Fruit fly (Drosophila melanogaster) S2 (cell line): ENCODE results near the gene CG5715.

Source experiments
- CG8478 ChIP-seq: fragments of >200 bp; optimal IDR thresholded peaks from 2 replicates; lab custom pipeline; 2018
- CTCF ChIP-seq, 2 experiments: fragments of >200 bp; optimal IDR thresholded peaks; 2 replicates each; lab custom pipeline; 2018

CG5715 gene

DNA sequence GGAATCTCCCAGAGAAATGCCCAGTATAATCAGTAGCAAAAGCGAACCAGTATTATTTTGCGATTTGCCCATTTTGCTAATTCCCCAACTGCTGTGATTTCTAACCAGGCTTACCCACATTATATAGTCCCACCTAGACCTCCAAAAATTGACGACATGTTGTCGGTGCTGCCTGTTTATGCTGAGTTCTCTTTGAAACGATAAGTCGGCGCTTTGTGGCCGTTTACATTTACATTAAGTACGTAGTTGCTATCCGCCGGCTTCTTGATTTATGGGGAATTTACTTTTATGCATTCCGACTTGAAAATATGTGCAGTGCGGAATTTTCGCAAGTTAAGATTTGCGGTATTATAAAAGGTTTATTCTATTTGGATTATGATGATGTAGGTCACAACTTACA, at the start of gene CG5715:
Gene CG5715, minus strand, starts transcription at position 101 of the 400 bp plus-strand sequence.
- TF ChIP-seq CG8478 (lab: Kevin White, UChicago) (no peak), CTCF (optimal IDR thresholded peaks at IDR 0.05; lab: Kevin White, UChicago) (no peak)

DNA sequence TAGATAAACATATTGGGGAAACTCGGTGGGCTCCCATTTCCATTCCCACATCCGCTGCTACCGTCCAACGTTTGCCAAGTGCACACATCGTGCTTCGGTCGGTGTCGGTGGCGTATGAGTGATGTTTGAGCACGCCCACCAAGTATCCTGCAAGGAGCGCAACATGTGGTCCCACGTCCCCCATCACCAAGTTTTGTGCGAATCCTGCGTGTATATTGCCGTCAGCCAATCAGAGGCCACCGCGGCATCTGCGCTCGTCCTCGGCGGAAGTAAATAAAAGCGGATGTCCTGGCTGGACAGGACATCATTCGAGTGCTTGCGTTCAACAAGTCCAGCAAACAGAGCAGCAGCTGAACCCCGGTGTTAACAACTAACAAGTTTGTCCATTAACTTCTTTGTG, 47.1 kb upstream of the CG5715 start, which contains the start of gene Ms:
Gene Ms, plus strand, starts transcription at position 301 of the 400 bp plus-strand sequence.
- TF ChIP-seq CTCF (optimal IDR thresholded peaks at IDR 0.05; lab: Kevin White, UChicago), result no peak
- TF ChIP-seq CG8478 (lab: Kevin White, UChicago), result no peak

- TF ChIP-seq CG8478 (lab: Kevin White, UChicago), result no peak
- no peak for TF ChIP-seq CTCF (optimal IDR thresholded peaks at IDR 0.05; lab: Kevin White, UChicago)
Measured at dm6 chr3R:24336622-24337021, 42.4 kb upstream of the CG5715 start, which contains the start of gene CG6432. Gene CG6432, plus strand, starts transcription at chr3R:24336922.

DNA sequence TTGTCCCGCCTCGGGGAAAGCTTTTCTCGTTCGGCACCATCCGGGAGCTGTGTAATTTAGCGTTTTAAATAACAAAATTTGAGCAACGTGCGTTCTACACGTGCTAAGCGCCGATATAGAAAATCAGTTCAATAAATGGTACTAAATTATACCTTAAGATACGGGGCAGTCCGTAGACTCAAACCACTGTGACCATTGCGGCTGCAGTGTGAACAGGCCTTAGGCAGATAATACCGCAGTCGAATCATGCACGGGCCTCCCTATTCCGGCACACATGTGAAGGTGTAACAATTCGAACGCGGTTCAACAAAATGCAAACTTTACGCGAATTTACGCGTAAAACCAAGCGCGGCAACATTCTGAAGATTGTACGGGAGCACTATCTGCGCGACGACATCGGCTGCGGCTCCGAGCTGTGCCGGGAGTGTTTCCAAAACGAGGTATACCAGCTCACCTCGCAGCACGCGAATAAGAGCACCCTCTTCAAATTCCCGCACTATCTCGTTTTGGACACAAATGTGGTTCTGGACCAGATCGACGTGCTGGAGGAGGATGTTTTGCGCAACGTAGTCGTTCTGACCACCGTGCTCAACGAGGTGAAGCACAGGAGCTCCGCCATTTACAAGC, 39.1 kb upstream of the CG5715 start, which contains the start of the genes Rrp5 and Dis3:
Gene Rrp5, minus strand, starts transcription at position 135 of the 627 bp plus-strand sequence.
Gene Dis3, plus strand, starts transcription at position 252 of the 627 bp plus-strand sequence.
- TF ChIP-seq CG8478 (lab: Kevin White, UChicago), result no peak
- TF ChIP-seq CTCF (optimal IDR thresholded peaks at IDR 0.05; lab: Kevin White, UChicago), result peak; percentile 57 to 66

dm6 chr3R:24320342-24320711, 26.1 kb upstream of the CG5715 start:
- no peak for TF ChIP-seq CTCF (optimal IDR thresholded peaks at IDR 0.05; lab: Kevin White, UChicago)
- TF ChIP-seq CG8478 (lab: Kevin White, UChicago), result no peak

dm6 chr3R:24319632-24320341, 25.6 kb upstream of the CG5715 start:
- TF ChIP-seq CG8478 (lab: Kevin White, UChicago) (no peak), CTCF (optimal IDR thresholded peaks at IDR 0.05; lab: Kevin White, UChicago) (no peak)

DNA sequence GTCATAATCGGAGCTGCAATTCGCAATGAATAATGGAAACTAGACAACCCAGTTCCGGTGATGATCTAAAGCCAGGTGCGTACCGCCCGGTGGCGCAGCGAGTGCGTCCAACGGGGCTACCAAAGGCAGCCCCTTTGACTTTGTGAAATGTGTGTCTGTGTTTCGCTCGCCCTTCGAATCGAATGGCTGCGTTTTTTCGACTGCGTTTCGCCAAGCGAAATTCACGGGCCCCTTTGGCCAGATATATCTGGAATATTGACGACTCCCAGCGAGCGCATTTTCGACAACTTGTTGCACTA, 24.8 kb upstream of the CG5715 start:
- TF ChIP-seq CTCF (optimal IDR thresholded peaks at IDR 0.05; lab: Kevin White, UChicago) (no peak), CG8478 (lab: Kevin White, UChicago) (no peak)

DNA sequence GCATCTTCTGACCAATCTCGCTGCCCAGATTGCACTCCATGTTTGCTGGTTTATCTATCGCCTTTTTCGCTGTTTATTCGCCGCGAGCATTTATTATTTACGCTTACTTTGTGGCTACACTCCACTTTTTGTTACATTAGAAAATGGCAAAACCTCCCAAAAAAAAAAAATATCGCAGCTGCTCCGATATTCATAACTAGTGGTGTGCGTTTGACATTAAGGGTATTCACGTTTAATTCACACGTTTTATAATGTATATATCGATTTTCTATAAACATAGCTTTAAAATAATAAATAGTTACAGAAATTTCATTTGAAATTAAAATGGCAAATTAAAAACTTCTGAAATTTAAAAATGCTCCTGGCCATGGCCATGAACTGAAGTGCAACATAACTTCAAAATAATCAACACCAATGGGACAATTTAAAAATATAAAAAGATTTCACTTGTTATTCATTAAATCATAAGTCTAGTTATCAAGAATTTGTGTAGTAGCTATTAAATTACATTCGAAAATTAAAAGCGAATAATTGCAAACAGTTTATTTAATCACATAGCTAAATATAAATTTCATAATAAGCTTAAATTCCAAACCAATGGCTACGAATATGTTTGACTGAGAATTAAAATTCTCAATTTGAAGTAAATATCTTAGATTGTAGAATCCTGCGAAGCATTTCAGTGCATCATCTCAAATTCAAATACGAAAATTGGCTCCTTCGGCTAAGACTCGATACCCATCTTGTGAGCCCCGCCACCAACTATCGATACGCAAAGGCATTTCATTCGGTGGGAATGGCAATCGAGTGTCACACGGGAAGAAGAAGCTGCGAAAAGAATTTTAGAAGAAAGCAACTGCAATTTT, 24.3 kb upstream of the CG5715 start, which contains the start of the genes Nab2 and BRWD3:
Gene Nab2, minus strand, starts transcription at position 203 of the 866 bp plus-strand sequence.
Gene BRWD3, plus strand, starts transcription at position 784 of the 866 bp plus-strand sequence.
- TF ChIP-seq CTCF (optimal IDR thresholded peaks at IDR 0.05; lab: Kevin White, UChicago) (no peak), CG8478 (lab: Kevin White, UChicago) (no peak)

- TF ChIP-seq CTCF (optimal IDR thresholded peaks at IDR 0.05; lab: Kevin White, UChicago) (no peak), CG8478 (lab: Kevin White, UChicago) (no peak)
Measured at dm6 chr3R:24303060-24303459, 8.9 kb upstream of the CG5715 start.

- TF ChIP-seq CG8478 (lab: Kevin White, UChicago) (no peak), CTCF (optimal IDR thresholded peaks at IDR 0.05; lab: Kevin White, UChicago) (no peak)
Measured at dm6 chr3R:24301520-24301919, 7.3 kb upstream of the CG5715 start.

- no peak for TF ChIP-seq CTCF (optimal IDR thresholded peaks at IDR 0.05; lab: Kevin White, UChicago)
- no peak for TF ChIP-seq CG8478 (lab: Kevin White, UChicago)
Measured at dm6 chr3R:24299148-24299547, 4.9 kb upstream of the CG5715 start.

DNA sequence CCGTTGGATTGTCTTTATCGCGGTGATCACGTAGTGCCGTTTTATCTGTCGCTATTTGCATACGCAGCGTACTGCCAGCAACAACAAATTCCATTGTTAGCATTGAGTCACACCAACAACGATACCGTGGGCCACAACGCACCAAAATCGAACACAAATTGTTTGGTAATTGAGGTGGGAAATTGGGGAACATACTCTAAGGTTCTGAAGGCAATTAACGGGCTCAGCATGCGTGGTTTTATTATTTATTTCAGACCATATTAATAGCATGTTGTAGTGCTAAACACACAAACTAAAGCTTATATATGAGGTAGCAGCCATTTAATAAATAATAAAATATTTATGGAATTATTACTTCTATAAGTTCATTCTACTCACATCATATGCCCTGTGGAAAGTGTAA, 4.3 kb upstream of the CG5715 start:
- TF ChIP-seq CG8478 (lab: Kevin White, UChicago), result no peak
- TF ChIP-seq CTCF (optimal IDR thresholded peaks at IDR 0.05; lab: Kevin White, UChicago), result no peak

- TF ChIP-seq CTCF (optimal IDR thresholded peaks at IDR 0.05; lab: Kevin White, UChicago) (no peak), CG8478 (lab: Kevin White, UChicago) (no peak)
Measured at dm6 chr3R:24297444-24298146, 3.4 kb upstream of the CG5715 start.

DNA sequence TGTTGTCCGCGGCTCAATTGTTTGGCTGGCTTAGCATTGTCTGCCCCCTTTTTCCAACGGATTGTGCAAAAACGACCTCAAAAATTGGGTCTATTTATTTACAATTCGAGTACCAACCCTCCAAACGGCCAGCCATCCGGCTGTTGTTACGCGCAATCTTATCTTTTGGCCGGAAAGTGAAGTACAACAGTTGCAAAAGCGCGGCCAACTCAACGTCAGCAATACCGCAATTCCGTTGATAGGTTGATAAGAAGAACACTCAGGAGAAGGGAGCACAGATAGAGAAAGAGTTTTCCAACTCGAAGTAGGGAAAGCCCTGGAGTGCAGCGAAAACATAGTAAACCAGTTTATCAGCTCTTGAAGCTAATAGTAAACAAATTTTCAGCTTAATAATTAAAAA, 2.7 kb upstream of the CG5715 start:
- no peak for TF ChIP-seq CTCF (optimal IDR thresholded peaks at IDR 0.05; lab: Kevin White, UChicago)
- no peak for TF ChIP-seq CG8478 (lab: Kevin White, UChicago)
